Worm (Caenorhabditis elegans) whole organism, L1 larva: ENCODE measurements around the gene ZK1290.15.
A peak's percentile ranks its signal among the peaks of the same experiment; 100 is the strongest.

Experiments used
- C16A3.4 ChIP-seq: fragments of 150-350 bp; optimal IDR thresholded peaks from 2 replicates; lab custom pipeline; 2014; ENCODE audit warnings: missing biosample characterization, missing genetic modification characterization
- C34B4.2 ChIP-seq: sonication (generic microtip); optimal IDR thresholded peaks from 2 replicates; lab custom pipeline; 2017; ENCODE audit warnings: mild to moderate bottlenecking, missing genetic modification characterization, missing compliant biosample characterization
- Y116A8C.19 ChIP-seq: sonication (generic microtip); optimal IDR thresholded peaks from 2 replicates; lab custom pipeline; 2016; ENCODE audit warnings: missing compliant biosample characterization, missing genetic modification characterization, borderline replicate concordance
- alr-1 ChIP-seq: fragments of 200-800 bp; sonication (Bioruptor generic); optimal IDR thresholded peaks from 2 replicates; lab custom pipeline; 2018; ENCODE audit warnings: borderline replicate concordance, mild to moderate bottlenecking, missing genetic modification characterization, missing compliant biosample characterization
- ama-1 ChIP-seq: fragments of 150-350 bp; optimal IDR thresholded peaks from 2 replicates; lab custom pipeline; 2014
- ceh-8 ChIP-seq: fragments of 200-800 bp; sonication (Bioruptor generic); optimal IDR thresholded peaks from 2 replicates; lab custom pipeline; 2018; ENCODE audit warnings: mild to moderate bottlenecking, missing genetic modification characterization, moderate library complexity, missing compliant biosample characterization
- ceh-82 ChIP-seq, 3 experiments: fragments of 150-350 bp in 1 of 3; sonication (generic microtip) in 2 of 3; optimal IDR thresholded peaks; 2 replicates each; lab custom pipeline; 2014 to 2017; ENCODE audit warnings: missing biosample characterization in 3 of 3, missing genetic modification characterization in 3 of 3
- ceh-88 ChIP-seq: fragments of 200-800 bp; sonication (Bioruptor generic); IDR thresholded peaks from 2 replicates; pipeline ENCODE4 v1.3.6; 2022; ENCODE audit warnings: missing genetic modification characterization, missing compliant biosample characterization
- ceh-90 ChIP-seq: sonication (generic microtip); optimal IDR thresholded peaks from 2 replicates; lab custom pipeline; 2016; ENCODE audit warnings: missing genetic modification characterization, missing compliant biosample characterization
- dsc-1 ChIP-seq: sonication (generic microtip); optimal IDR thresholded peaks from 2 replicates; lab custom pipeline; 2016; ENCODE audit warnings: mild to moderate bottlenecking, missing genetic modification characterization, missing compliant biosample characterization
- efl-1 ChIP-seq, 4 experiments: fragments of 150-350 bp; optimal IDR thresholded peaks in 3 of 4; peaks in 1 of 4; 1 replicate in 1 of 4; 2 replicates in 3 of 4; lab custom pipeline; 2014; ENCODE audit warnings: missing biosample characterization in 2 of 4, missing genetic modification characterization in 2 of 4, missing genetic modification reagents in 2 of 4
- efl-3 ChIP-seq: fragments of 200-800 bp; sonication (Bioruptor generic); optimal IDR thresholded peaks from 2 replicates; lab custom pipeline; 2018; ENCODE audit warnings: mild to moderate bottlenecking, missing genetic modification characterization, missing compliant biosample characterization
- egl-13 ChIP-seq: sonication (generic microtip); optimal IDR thresholded peaks from 2 replicates; lab custom pipeline; 2016; ENCODE audit warnings: missing genotype, missing genetic modification reagents, missing genetic modification characterization, missing compliant biosample characterization
- egl-27 ChIP-seq, 2 experiments: fragments of 150-350 bp in 1 of 2; sonication (generic microtip); optimal IDR thresholded peaks; 3 replicates each; lab custom pipeline; 2017 to 2018; ENCODE audit warnings: missing biosample characterization in 2 of 2, missing genetic modification characterization in 2 of 2, missing genetic modification reagents in 2 of 2
- elt-2 ChIP-seq: sonication (generic microtip); optimal IDR thresholded peaks from 2 replicates; lab custom pipeline; 2016; ENCODE audit warnings: missing genetic modification characterization, mild to moderate bottlenecking, inconsistent platforms, missing compliant biosample characterization, missing genetic modification reagents
- elt-3 ChIP-seq, 6 experiments: fragments of 150-350 bp in 1 of 6; sonication (generic microtip); optimal IDR thresholded peaks; 2 replicates each; lab custom pipeline; 2017 to 2018; ENCODE audit warnings: missing biosample characterization in 6 of 6, missing genetic modification characterization in 6 of 6, inconsistent platforms in 1 of 6
- fkh-4 ChIP-seq: sonication (generic microtip); optimal IDR thresholded peaks from 2 replicates; lab custom pipeline; 2016; ENCODE audit warnings: missing compliant biosample characterization, missing genetic modification characterization, borderline replicate concordance
- fkh-8 ChIP-seq: sonication (generic microtip); optimal IDR thresholded peaks from 2 replicates; lab custom pipeline; 2016; ENCODE audit warnings: mild to moderate bottlenecking, missing genetic modification characterization, missing compliant biosample characterization
- fos-1 ChIP-seq: fragments of 150-350 bp; optimal IDR thresholded peaks from 2 replicates; lab custom pipeline; 2014; ENCODE audit warnings: missing biosample characterization, missing genetic modification characterization
- grh-1 ChIP-seq: fragments of 200-800 bp; sonication (Bioruptor generic); IDR thresholded peaks from 2 replicates; pipeline ENCODE4 v1.3.6; 2022; ENCODE audit warnings: missing genetic modification reagents, missing genetic modification characterization, missing compliant biosample characterization
- hlh-4 ChIP-seq: sonication (generic microtip); optimal IDR thresholded peaks from 2 replicates; lab custom pipeline; 2016; ENCODE audit warnings: mild to moderate bottlenecking, missing genetic modification characterization, missing compliant biosample characterization
- hpl-2 ChIP-seq: fragments of 150-350 bp; optimal IDR thresholded peaks from 2 replicates; lab custom pipeline; 2014; ENCODE audit warnings: missing biosample characterization, missing genetic modification reagents, missing genetic modification characterization
- isw-1 ChIP-seq: fragments of 200-800 bp; sonication (Bioruptor generic); IDR thresholded peaks from 2 replicates; pipeline ENCODE4 v1.3.6; 2022; ENCODE audit warnings: missing genetic modification characterization, missing compliant biosample characterization
- jun-1 ChIP-seq: fragments of 150-350 bp; optimal IDR thresholded peaks from 2 replicates; lab custom pipeline; 2014; ENCODE audit warnings: missing biosample characterization, missing genetic modification reagents, missing genetic modification characterization
- lin-35 ChIP-seq, 2 experiments: fragments of 150-350 bp; optimal IDR thresholded peaks; 2 replicates each; lab custom pipeline; 2014; ENCODE audit warnings: missing biosample characterization in 2 of 2, missing genetic modification characterization in 2 of 2, missing genetic modification reagents in 2 of 2
- lin-39 ChIP-seq: fragments of 150-350 bp; optimal IDR thresholded peaks from 2 replicates; lab custom pipeline; 2014; ENCODE audit warnings: missing biosample characterization, missing genetic modification reagents, missing genetic modification characterization
- mab-9 ChIP-seq: fragments of 200-800 bp; sonication (Bioruptor generic); IDR thresholded peaks from 2 replicates; pipeline ENCODE4 v1.3.6; 2022; ENCODE audit warnings: missing genetic modification reagents, missing genetic modification characterization, missing compliant biosample characterization
- mef-2 ChIP-seq: fragments of 150-350 bp; optimal IDR thresholded peaks from 2 replicates; lab custom pipeline; 2014; ENCODE audit warnings: missing biosample characterization, missing genetic modification characterization
- mep-1 ChIP-seq: fragments of 150-350 bp; optimal IDR thresholded peaks from 2 replicates; lab custom pipeline; 2014; ENCODE audit warnings: missing biosample characterization, missing genetic modification characterization
- nhr-12 ChIP-seq: sonication (generic microtip); optimal IDR thresholded peaks from 2 replicates; lab custom pipeline; 2017; ENCODE audit warnings: missing biosample characterization, missing genetic modification characterization
- nhr-19 ChIP-seq: fragments of 200-800 bp; sonication (Bioruptor generic); conservative IDR thresholded peaks from 2 replicates; pipeline ENCODE4 v1.3.6; 2022; ENCODE audit warnings: missing genetic modification characterization, missing compliant biosample characterization
- nhr-76 ChIP-seq: sonication (generic microtip); optimal IDR thresholded peaks from 2 replicates; lab custom pipeline; 2017; ENCODE audit warnings: missing biosample characterization, missing genetic modification characterization
- nhr-84 ChIP-seq: sonication (generic microtip); optimal IDR thresholded peaks from 2 replicates; lab custom pipeline; 2017; ENCODE audit warnings: missing biosample characterization, missing genetic modification characterization
- pax-3 ChIP-seq: fragments of 200-800 bp; sonication (Bioruptor generic); optimal IDR thresholded peaks from 2 replicates; lab custom pipeline; 2018; ENCODE audit warnings: mild to moderate bottlenecking, missing genetic modification characterization, moderate library complexity, missing compliant biosample characterization
- pqm-1 ChIP-seq: sonication (generic microtip); optimal IDR thresholded peaks from 3 replicates; lab custom pipeline; 2017; ENCODE audit warnings: missing biosample characterization, missing genetic modification characterization
- skn-1 ChIP-seq: fragments of 150-350 bp; optimal IDR thresholded peaks from 2 replicates; lab custom pipeline; 2014; ENCODE audit warnings: missing biosample characterization, missing genetic modification characterization
- snpc-4 ChIP-seq: fragments of 150-350 bp; optimal IDR thresholded peaks from 2 replicates; lab custom pipeline; 2014; ENCODE audit warnings: missing biosample characterization, missing genetic modification characterization
- snu-23 ChIP-seq: sonication (generic microtip); optimal IDR thresholded peaks from 2 replicates; lab custom pipeline; 2016; ENCODE audit warnings: missing genetic modification characterization, missing compliant biosample characterization
- sup-37 ChIP-seq: fragments of 200-800 bp; sonication (Bioruptor generic); optimal IDR thresholded peaks from 2 replicates; lab custom pipeline; 2018; ENCODE audit warnings: mild to moderate bottlenecking, missing genetic modification characterization, missing compliant biosample characterization
- swsn-7 ChIP-seq: sonication (generic microtip); optimal IDR thresholded peaks from 2 replicates; lab custom pipeline; 2016; ENCODE audit warnings: missing genetic modification characterization, missing compliant biosample characterization
- tbx-2 ChIP-seq: sonication (generic microtip); optimal IDR thresholded peaks from 2 replicates; lab custom pipeline; 2016; ENCODE audit warnings: missing genetic modification characterization, missing compliant biosample characterization
- unc-130 ChIP-seq: fragments of 150-350 bp; optimal IDR thresholded peaks from 2 replicates; lab custom pipeline; 2017; ENCODE audit warnings: missing biosample characterization, missing genetic modification characterization, inconsistent platforms
- unc-62 ChIP-seq: fragments of 150-350 bp; optimal IDR thresholded peaks from 2 replicates; lab custom pipeline; 2014; ENCODE audit warnings: missing biosample characterization, missing genetic modification reagents, missing genetic modification characterization
- unc-98 ChIP-seq: fragments of 200-800 bp; sonication (Bioruptor generic); IDR thresholded peaks from 2 replicates; pipeline ENCODE4 v1.3.6; 2022; ENCODE audit warnings: missing genetic modification characterization, missing compliant biosample characterization
- vab-15 ChIP-seq: sonication (generic microtip); optimal IDR thresholded peaks from 2 replicates; lab custom pipeline; 2017; ENCODE audit warnings: missing genotype, mild to moderate bottlenecking, missing genetic modification characterization, missing compliant biosample characterization
- xbp-1 ChIP-seq: sonication (generic microtip); optimal IDR thresholded peaks from 2 replicates; lab custom pipeline; 2016; ENCODE audit warnings: missing genetic modification characterization, missing compliant biosample characterization
- zip-4 ChIP-seq: fragments of 200-800 bp; sonication (Bioruptor generic); optimal IDR thresholded peaks from 2 replicates; lab custom pipeline; 2018; ENCODE audit warnings: mild to moderate bottlenecking, missing genetic modification characterization, moderate library complexity, missing compliant biosample characterization
- ztf-11 ChIP-seq, 2 experiments: sonication (generic microtip); optimal IDR thresholded peaks; 2 replicates each; lab custom pipeline; 2016 to 2017; ENCODE audit warnings: missing genetic modification characterization in 2 of 2, missing biosample characterization in 1 of 2, missing compliant biosample characterization in 1 of 2
- ztf-4 ChIP-seq: fragments of 150-350 bp; optimal IDR thresholded peaks from 2 replicates; lab custom pipeline; 2014; ENCODE audit warnings: missing biosample characterization, missing genetic modification characterization

Gene ZK1290.15

ce11 chrII:7553806-7554205 is 30.4 kb downstream of the ZK1290.15 start, which contains the start of gene ZK1290.10:
Gene ZK1290.10, minus strand, starts transcription at chrII:7553906.
- TF ChIP-seq ztf-11 (tag; optimal IDR thresholded peaks at IDR 0.05; lab: Kevin White, UChicago) (no peak), mab-9 (no peak), grh-1 (GFP tag; lab: Robert Waterston, UW) (no peak), nhr-76 (tag; lab: Kevin White, UChicago) (no peak), lin-35 (GFP tag; optimal IDR thresholded peaks at IDR 0.05; lab: Kevin White, UChicago) (no peak), sup-37 (GFP tag; lab: Kevin White, UChicago) (no peak), alr-1 (tag; lab: Kevin White, UChicago) (no peak), mep-1 (tag; lab: Kevin White, UChicago) (no peak), unc-62 (GFP tag; lab: Kevin White, UChicago) (no peak), swsn-7 (no peak), hpl-2 (GFP tag; lab: Kevin White, UChicago) (no peak)
- TF ChIP-seq, all 84 proteins: peak for 0

- TF ChIP-seq fkh-8 (tag; lab: Kevin White, UChicago) (no peak), pqm-1 (tag; lab: Kevin White, UChicago) (peak; percentile 32), nhr-76 (tag; lab: Kevin White, UChicago) (no peak), mab-9 (no peak), efl-1 (optimal IDR thresholded peaks at IDR 0.05; lab: Kevin White, UChicago) (no peak), efl-1 (GFP tag; optimal IDR thresholded peaks at IDR 0.05 in 1 of 2; lab: Kevin White, UChicago) (no peak), mep-1 (tag; lab: Kevin White, UChicago) (peak; percentile 0), ceh-88 (GFP tag; lab: Robert Waterston, UW) (no peak), ztf-4 (tag; lab: Kevin White, UChicago) (no peak), alr-1 (tag; lab: Kevin White, UChicago) (no peak), Y116A8C.19 (tag; lab: Kevin White, UChicago) (no peak), tbx-2 (no peak), egl-27 (tag; optimal IDR thresholded peaks at IDR 0.05; lab: Kevin White, UChicago) (no peak), egl-13 (tag; lab: Kevin White, UChicago) (no peak), efl-3 (GFP tag; lab: Kevin White, UChicago) (no peak), hlh-4 (tag; lab: Kevin White, UChicago) (no peak), C34B4.2 (no peak), ceh-8 (GFP tag; lab: Kevin White, UChicago) (no peak), elt-3 (tag; optimal IDR thresholded peaks at IDR 0.05; lab: Kevin White, UChicago) (peak in 1 of 6 experiments; percentile 32), snu-23 (peak; percentile 33), xbp-1 (tag; lab: Kevin White, UChicago) (no peak), jun-1 (no peak), unc-130 (tag; lab: Kevin White, UChicago) (no peak), dsc-1 (tag; lab: Kevin White, UChicago) (no peak), unc-62 (GFP tag; lab: Kevin White, UChicago) (no peak), unc-98 (GFP tag; lab: Robert Waterston, UW) (no peak), fos-1 (no peak), lin-35 (GFP tag; optimal IDR thresholded peaks at IDR 0.05; lab: Kevin White, UChicago) (peak in 1 of 2 experiments; percentile 64), elt-2 (tag; lab: Kevin White, UChicago) (peak; percentile 94), nhr-12 (no peak), lin-39 (tag; lab: Kevin White, UChicago) (no peak), fkh-4 (tag; lab: Kevin White, UChicago) (no peak), nhr-19 (GFP tag; lab: Robert Waterston, UW) (peak; percentile 27; the same call in 1 of the 2 replicates), C16A3.4 (tag; lab: Kevin White, UChicago) (no peak), skn-1 (tag; lab: Kevin White, UChicago) (peak; percentile 2), nhr-84 (no peak), ama-1 (lab: Kevin White, UChicago) (no peak), zip-4 (GFP tag; lab: Kevin White, UChicago) (no peak), ceh-82 (tag; optimal IDR thresholded peaks at IDR 0.05; lab: Kevin White, UChicago) (no peak), isw-1 (no peak), vab-15 (no peak), snpc-4 (tag; lab: Kevin White, UChicago) (no peak), ceh-90 (tag; lab: Kevin White, UChicago) (no peak), mef-2 (tag; lab: Kevin White, UChicago) (no peak), pax-3 (tag; lab: Kevin White, UChicago) (no peak)
Observed at ce11 chrII:7554716-7555247, 31.4 kb downstream of the ZK1290.15 start.
